Fruit fly (Drosophila melanogaster): ENCODE data around the gene CG11714.
A peak's percentile ranks its signal among the peaks of the same experiment; 100 is the strongest.

CG11714 gene

dm6 chr3L:11551949-11552348 is 29.4 kb upstream of the CG11714 start (continued):
- TF ChIP-seq slou (GFP tag; optimal IDR thresholded peaks at IDR 0.05), result no peak
- TF ChIP-seq CG8478 (optimal IDR thresholded peaks at IDR 0.05), result no peak
- TF ChIP-seq CG17361 (GFP tag; IDR thresholded peaks at IDR 0.05), result peak; percentile 51; the same call in 1 of the 3 replicates
- peak; percentile 62 for TF ChIP-seq CG9727 (GFP tag; optimal IDR thresholded peaks at IDR 0.05)
- TF ChIP-seq B-H1 (GFP tag; IDR thresholded peaks at IDR 0.05), result no peak
- no peak for TF ChIP-seq CG11093 (GFP tag; IDR thresholded peaks at IDR 0.05)
- TF ChIP-seq lov (optimal IDR thresholded peaks at IDR 0.05), result no peak
- TF ChIP-seq lov (GFP tag; IDR thresholded peaks at IDR 0.05), result no peak
- TF ChIP-seq crc (GFP tag; optimal IDR thresholded peaks at IDR 0.05), result no peak
- TF ChIP-seq dysf (GFP tag; IDR thresholded peaks at IDR 0.05), result no peak; the same call in 2 of the 3 replicates
- no peak; the same call in 1 of the 2 replicates for TF ChIP-seq esg (GFP tag; conservative IDR thresholded peaks at IDR 0.05)
- 0 out of 2 replicates have a peak, but pooled peaks have one; percentile 18 for TF ChIP-seq CG17328 (GFP tag; IDR thresholded peaks at IDR 0.05)
- no peak for TF ChIP-seq salm (tag; optimal IDR thresholded peaks at IDR 0.05)
- TF ChIP-seq ara (GFP tag; IDR thresholded peaks at IDR 0.05), result no peak
- TF ChIP-seq ranshi (GFP tag; IDR thresholded peaks at IDR 0.05), result 0 out of 2 replicates have a peak, but pooled peaks have one; percentile 24
- TF ChIP-seq CG6175 (GFP tag; IDR thresholded peaks at IDR 0.05), result no peak
- no peak for TF ChIP-seq CG42726 (GFP tag; IDR thresholded peaks at IDR 0.05; ENCODE audit: partially characterized antibody)
- TF ChIP-seq so (GFP tag; IDR thresholded peaks at IDR 0.05), result no peak
- TF ChIP-seq D (optimal IDR thresholded peaks at IDR 0.05), result no peak
- TF ChIP-seq D (GFP tag; optimal IDR thresholded peaks at IDR 0.05), result peak; percentile 23
- TF ChIP-seq CG8765 (GFP tag; IDR thresholded peaks at IDR 0.05), result no peak
- TF ChIP-seq bsh (GFP tag; optimal IDR thresholded peaks at IDR 0.05), result peak in 1 of 2 experiments; percentile 73
- TF ChIP-seq pnt (GFP tag; optimal IDR thresholded peaks at IDR 0.05), result peak; percentile 10
- TF ChIP-seq Atf-2 (GFP tag; optimal IDR thresholded peaks at IDR 0.05), result no peak
- TF ChIP-seq Atf6 (GFP tag; IDR thresholded peaks at IDR 0.05), result no peak
- no peak for TF ChIP-seq CG10543 (GFP tag; optimal IDR thresholded peaks at IDR 0.05)
- TF ChIP-seq sens-2 (GFP tag; IDR thresholded peaks at IDR 0.05), result no peak
- TF ChIP-seq bcd (GFP tag; optimal IDR thresholded peaks at IDR 0.05), result peak; percentile 12
- no peak for TF ChIP-seq al (GFP tag; IDR thresholded peaks at IDR 0.05)
- no peak for TF ChIP-seq CG30431 (GFP tag; optimal IDR thresholded peaks at IDR 0.05)
- peak; percentile 29; the same call in 1 of the 3 replicates for TF ChIP-seq CG34422 (GFP tag; IDR thresholded peaks at IDR 0.05)
- peak; percentile 35 for TF ChIP-seq CG6254 (GFP tag; optimal IDR thresholded peaks at IDR 0.05)
- no peak for TF ChIP-seq Fer1 (GFP tag; optimal IDR thresholded peaks at IDR 0.05)
- TF ChIP-seq h (optimal IDR thresholded peaks at IDR 0.05), result no peak
- no peak for TF ChIP-seq CG16863 (GFP tag; optimal IDR thresholded peaks at IDR 0.05)
- 0 out of 2 replicates have a peak, but pooled peaks have one; percentile 46 for TF ChIP-seq CG31441 (GFP tag; IDR thresholded peaks at IDR 0.05)
- no peak for TF ChIP-seq NC2α (GFP tag; optimal IDR thresholded peaks at IDR 0.05)
- TF ChIP-seq tgo (GFP tag; IDR thresholded peaks at IDR 0.05), result 0 out of 3 replicates have a peak, but pooled peaks have one; percentile 43
- peak; percentile 53 for TF ChIP-seq CG7839 (tag; optimal IDR thresholded peaks at IDR 0.05)
- no peak for TF ChIP-seq NFAT (GFP tag; IDR thresholded peaks at IDR 0.05)
- peak in 1 of 2 experiments; percentile 16 for TF ChIP-seq chif (GFP tag; optimal IDR thresholded peaks at IDR 0.05)
- 0 out of 3 replicates have a peak, but pooled peaks have one; percentile 19 for TF ChIP-seq vnd (GFP tag; IDR thresholded peaks at IDR 0.05; ENCODE audit: partially characterized antibody)
- peak; percentile 35 for TF ChIP-seq nerfin-1 (tag; optimal IDR thresholded peaks at IDR 0.05)
- TF ChIP-seq CG7357 (GFP tag; IDR thresholded peaks at IDR 0.05), result no peak
- no peak for TF ChIP-seq chm (GFP tag; IDR thresholded peaks at IDR 0.05)
- TF ChIP-seq CG13123 (GFP tag; optimal IDR thresholded peaks at IDR 0.05), result no peak
- peak; percentile 14 for TF ChIP-seq jumu (GFP tag; optimal IDR thresholded peaks at IDR 0.05)
- TF ChIP-seq lab (GFP tag; optimal IDR thresholded peaks at IDR 0.05), result peak; percentile 16
- TF ChIP-seq CG12236 (GFP tag; optimal IDR thresholded peaks at IDR 0.05), result no peak
- TF ChIP-seq CG9437 (GFP tag; optimal IDR thresholded peaks at IDR 0.05), result no peak
- TF ChIP-seq slbo (GFP tag; IDR thresholded peaks at IDR 0.05), result 0 out of 2 replicates have a peak, but pooled peaks have one; percentile 29
- TF ChIP-seq Asciz (GFP tag; optimal IDR thresholded peaks at IDR 0.05), result no peak
- TF ChIP-seq CG8924 (tag; optimal IDR thresholded peaks at IDR 0.05), result peak; percentile 44
